Fruit fly (Drosophila melanogaster): ENCODE results near the gene CG3223.

dm6 chr3R:8030151-8030899, 21.1 kb downstream of the CG3223 start, which contains the start of the genes CG10903 and CG2747:
- TF ChIP-seq Ssrp (tag; optimal IDR thresholded peaks at IDR 0.05) = no peak
- no peak for TF ChIP-seq NC2α (GFP tag; optimal IDR thresholded peaks at IDR 0.05)
